Worm (Caenorhabditis elegans) whole organism, L3 larva: ENCODE results near the gene Y45G5AM.5.

ENCODE experiments used
- R02D3.7 ChIP-seq: fragments of 150-350 bp; optimal IDR thresholded peaks from 2 replicates; lab custom pipeline; 2014; ENCODE audit warnings: missing biosample characterization, missing genetic modification characterization
- ZK546.5 ChIP-seq: sonication (generic microtip); optimal IDR thresholded peaks from 2 replicates; lab custom pipeline; 2017; ENCODE audit warnings: missing biosample characterization, missing genetic modification characterization
- aly-2 ChIP-seq: fragments of 150-350 bp; optimal IDR thresholded peaks from 2 replicates; lab custom pipeline; 2014; ENCODE audit warnings: missing biosample characterization, missing genetic modification characterization
- ama-1 ChIP-seq: fragments of 150-350 bp; optimal IDR thresholded peaks from 2 replicates; lab custom pipeline; 2018
- ceh-16 ChIP-seq: sonication (generic microtip); optimal IDR thresholded peaks from 2 replicates; lab custom pipeline; 2017; ENCODE audit warnings: missing biosample characterization, missing genetic modification characterization
- ceh-28 ChIP-seq: fragments of 150-350 bp; optimal IDR thresholded peaks from 2 replicates; lab custom pipeline; 2014; ENCODE audit warnings: missing biosample characterization, missing genetic modification reagents, missing genetic modification characterization
- ceh-82 ChIP-seq: fragments of 150-350 bp; optimal IDR thresholded peaks from 2 replicates; lab custom pipeline; 2014; ENCODE audit warnings: missing biosample characterization, missing genetic modification characterization
- ceh-9 ChIP-seq: sonication (generic microtip); optimal IDR thresholded peaks from 2 replicates; lab custom pipeline; 2018; ENCODE audit warnings: missing biosample characterization, missing genetic modification characterization
- daf-12 ChIP-seq: fragments of 150-350 bp; optimal IDR thresholded peaks from 2 replicates; lab custom pipeline; 2014; ENCODE audit warnings: missing biosample characterization, missing genetic modification reagents, missing genetic modification characterization
- egl-5 ChIP-seq: fragments of 150-350 bp; optimal IDR thresholded peaks from 2 replicates; lab custom pipeline; 2017; ENCODE audit warnings: missing biosample characterization, missing genetic modification reagents, missing genetic modification characterization, inconsistent platforms
- elt-1 ChIP-seq: fragments of 150-350 bp; optimal IDR thresholded peaks from 2 replicates; lab custom pipeline; 2014; ENCODE audit warnings: missing biosample characterization, missing genetic modification characterization
- elt-2 ChIP-seq: sonication (generic microtip); optimal IDR thresholded peaks from 2 replicates; lab custom pipeline; 2016; ENCODE audit warnings: missing genetic modification reagents, mild to moderate bottlenecking, missing genetic modification characterization, missing compliant biosample characterization
- fos-1 ChIP-seq: fragments of 150-350 bp; optimal IDR thresholded peaks from 2 replicates; lab custom pipeline; 2014; ENCODE audit warnings: missing biosample characterization, missing genetic modification characterization
- hmg-11 ChIP-seq: sonication (generic microtip); optimal IDR thresholded peaks from 2 replicates; lab custom pipeline; 2016; ENCODE audit warnings: missing genetic modification characterization, missing compliant biosample characterization
- jun-1 ChIP-seq: fragments of 150-350 bp; optimal IDR thresholded peaks from 2 replicates; lab custom pipeline; 2014; ENCODE audit warnings: missing biosample characterization, missing genetic modification reagents, missing genetic modification characterization
- lin-15B ChIP-seq: fragments of 150-350 bp; optimal IDR thresholded peaks from 2 replicates; lab custom pipeline; 2014; ENCODE audit warnings: missing biosample characterization, missing genetic modification characterization
- lin-39 ChIP-seq: fragments of 150-350 bp; optimal IDR thresholded peaks from 2 replicates; lab custom pipeline; 2018; ENCODE audit warnings: missing biosample characterization, missing genetic modification reagents, missing genetic modification characterization
- lsy-12 ChIP-seq: sonication (generic microtip); optimal IDR thresholded peaks from 2 replicates; lab custom pipeline; 2016; ENCODE audit warnings: mild to moderate bottlenecking, missing genetic modification characterization, missing compliant biosample characterization
- mml-1 ChIP-seq: fragments of 150-350 bp; sonication (generic microtip); optimal IDR thresholded peaks from 3 replicates; lab custom pipeline; 2014; ENCODE audit warnings: missing biosample characterization, missing genetic modification characterization
- nfya-1 ChIP-seq: sonication (generic microtip); optimal IDR thresholded peaks from 2 replicates; lab custom pipeline; 2017; ENCODE audit warnings: missing genetic modification characterization, mild to moderate bottlenecking, missing compliant biosample characterization, antibody characterized with exemption, moderate library complexity; ENCODE audit not compliant: insufficient read depth
- nhr-11 ChIP-seq: fragments of 150-350 bp; optimal IDR thresholded peaks from 2 replicates; lab custom pipeline; 2014; ENCODE audit warnings: missing biosample characterization, missing genetic modification characterization
- nhr-23 ChIP-seq: fragments of 150-350 bp; optimal IDR thresholded peaks from 2 replicates; lab custom pipeline; 2014; ENCODE audit warnings: missing biosample characterization, missing genetic modification reagents, missing genetic modification characterization
- nhr-237 ChIP-seq: fragments of 150-350 bp; optimal IDR thresholded peaks from 2 replicates; lab custom pipeline; 2014; ENCODE audit warnings: missing biosample characterization, missing genetic modification characterization
- nhr-25 ChIP-seq: sonication (generic microtip); optimal IDR thresholded peaks from 2 replicates; lab custom pipeline; 2017; ENCODE audit warnings: missing biosample characterization, missing genetic modification characterization
- nhr-28 ChIP-seq: fragments of 150-350 bp; optimal IDR thresholded peaks from 2 replicates; lab custom pipeline; 2014; ENCODE audit warnings: missing biosample characterization, missing genetic modification characterization
- nhr-76 ChIP-seq: fragments of 150-350 bp; sonication (generic microtip); optimal IDR thresholded peaks from 5 replicates; lab custom pipeline; 2014; ENCODE audit warnings: missing biosample characterization, missing genetic modification characterization
- nhr-77 ChIP-seq: fragments of 150-350 bp; optimal IDR thresholded peaks from 2 replicates; lab custom pipeline; 2014; ENCODE audit warnings: missing biosample characterization, missing genetic modification characterization
- pha-4 ChIP-seq: fragments of 150-350 bp; optimal IDR thresholded peaks from 2 replicates; lab custom pipeline; 2014; ENCODE audit warnings: missing biosample characterization, missing genetic modification reagents, missing genetic modification characterization
- pqm-1 ChIP-seq: fragments of 150-350 bp; optimal IDR thresholded peaks from 2 replicates; lab custom pipeline; 2017; ENCODE audit warnings: missing biosample characterization, missing genetic modification characterization, inconsistent platforms
- sea-2 ChIP-seq: fragments of 150-350 bp; sonication (generic microtip); optimal IDR thresholded peaks from 4 replicates; lab custom pipeline; 2014; ENCODE audit warnings: missing biosample characterization, missing genetic modification reagents, missing genetic modification characterization
- skn-1 ChIP-seq: fragments of 150-350 bp; optimal IDR thresholded peaks from 2 replicates; lab custom pipeline; 2014; ENCODE audit warnings: missing biosample characterization, missing genetic modification characterization
- snpc-4 ChIP-seq: fragments of 150-350 bp; optimal IDR thresholded peaks from 2 replicates; lab custom pipeline; 2014; ENCODE audit warnings: missing biosample characterization, missing genetic modification characterization
- tbx-2 ChIP-seq: sonication (generic microtip); optimal IDR thresholded peaks from 2 replicates; lab custom pipeline; 2016; ENCODE audit warnings: mild to moderate bottlenecking, missing genetic modification characterization, missing compliant biosample characterization
- unc-62 ChIP-seq: fragments of 150-350 bp; sonication (generic microtip); optimal IDR thresholded peaks from 4 replicates; lab custom pipeline; 2014; ENCODE audit warnings: missing biosample characterization, missing genetic modification reagents, missing genetic modification characterization
- zag-1 ChIP-seq: fragments of 150-350 bp; optimal IDR thresholded peaks from 2 replicates; lab custom pipeline; 2014; ENCODE audit warnings: missing biosample characterization, missing genetic modification characterization
- ztf-11 ChIP-seq: fragments of 150-350 bp; optimal IDR thresholded peaks from 2 replicates; lab custom pipeline; 2014; ENCODE audit warnings: missing biosample characterization, missing genetic modification characterization

Y45G5AM.5 gene

DNA sequence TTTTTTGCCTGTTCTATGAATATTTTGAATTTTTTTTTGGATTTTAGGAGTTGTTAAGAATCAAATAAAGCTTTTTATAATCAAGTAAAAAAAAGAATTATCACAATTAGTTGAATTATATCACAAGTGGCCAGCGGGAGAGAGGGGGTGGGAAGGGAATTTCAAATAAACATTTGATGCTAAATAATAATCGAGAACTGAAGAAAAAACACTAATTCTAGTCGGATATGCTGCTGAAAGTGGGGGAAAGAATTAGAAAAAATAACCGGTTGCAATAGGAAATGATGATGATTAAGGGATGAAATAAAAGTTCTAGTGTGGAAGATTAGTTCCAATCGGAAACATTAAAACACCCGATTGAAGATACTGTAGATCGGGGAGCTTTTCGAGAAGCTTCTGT, 21.1 kb downstream of the Y45G5AM.5 start:
- TF ChIP-seq nfya-1 = no peak
- TF ChIP-seq lin-15B (tag; lab: Kevin White, UChicago) = no peak
- no peak for TF ChIP-seq R02D3.7 (tag; lab: Kevin White, UChicago)
- TF ChIP-seq aly-2 (tag; lab: Kevin White, UChicago) = no peak
- TF ChIP-seq nhr-237 (tag; lab: Kevin White, UChicago) = no peak
- no peak for TF ChIP-seq ceh-28 (tag; lab: Kevin White, UChicago)
- TF ChIP-seq ceh-9 (tag; lab: Kevin White, UChicago) = no peak
- no peak for TF ChIP-seq hmg-11
- TF ChIP-seq nhr-77 (tag; lab: Kevin White, UChicago) = no peak
- TF ChIP-seq fos-1 (tag; lab: Kevin White, UChicago) = no peak
- no peak for TF ChIP-seq zag-1 (tag; lab: Kevin White, UChicago)
- no peak for TF ChIP-seq unc-62 (GFP tag; lab: Kevin White, UChicago)
- TF ChIP-seq ztf-11 = no peak
- TF ChIP-seq snpc-4 (tag; lab: Kevin White, UChicago) = no peak
- no peak for TF ChIP-seq skn-1 (tag; lab: Kevin White, UChicago)
- no peak for TF ChIP-seq nhr-25 (tag; lab: Kevin White, UChicago)
- no peak for TF ChIP-seq pqm-1 (tag; lab: Kevin White, UChicago)
- no peak for TF ChIP-seq ceh-16 (tag; lab: Kevin White, UChicago)
- TF ChIP-seq egl-5 = no peak

DNA sequence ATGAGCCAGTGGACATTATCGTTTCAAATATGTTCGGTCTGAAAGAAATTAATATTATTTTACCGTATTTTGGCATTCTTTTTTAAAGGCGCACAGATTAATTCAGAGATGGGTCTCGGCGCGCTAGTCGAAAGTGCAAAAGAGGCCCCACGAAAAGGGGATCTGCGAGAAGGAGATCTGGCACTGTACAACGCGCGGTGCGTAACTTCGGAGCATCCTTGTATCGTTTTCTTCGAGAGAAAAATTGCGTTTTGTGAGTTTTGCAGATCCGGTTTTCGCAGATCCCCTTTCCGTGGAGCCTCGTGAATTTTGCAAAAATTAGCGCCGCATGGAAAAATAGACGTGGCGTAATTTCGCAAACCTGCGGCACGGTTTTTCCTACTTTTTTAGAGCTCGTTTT, 21.5 kb downstream of the Y45G5AM.5 start:
- TF ChIP-seq ztf-11 (no peak), R02D3.7 (tag; lab: Kevin White, UChicago) (no peak), zag-1 (tag; lab: Kevin White, UChicago) (no peak), ZK546.5 (tag; lab: Kevin White, UChicago) (no peak), nhr-77 (tag; lab: Kevin White, UChicago) (no peak), ama-1 (no peak), pha-4 (tag; lab: Kevin White, UChicago) (no peak), daf-12 (no peak), nhr-23 (tag; lab: Kevin White, UChicago) (no peak), nhr-28 (no peak), fos-1 (tag; lab: Kevin White, UChicago) (no peak), nhr-76 (no peak), nhr-11 (tag; lab: Kevin White, UChicago) (no peak), ceh-9 (tag; lab: Kevin White, UChicago) (no peak), lsy-12 (no peak)

DNA sequence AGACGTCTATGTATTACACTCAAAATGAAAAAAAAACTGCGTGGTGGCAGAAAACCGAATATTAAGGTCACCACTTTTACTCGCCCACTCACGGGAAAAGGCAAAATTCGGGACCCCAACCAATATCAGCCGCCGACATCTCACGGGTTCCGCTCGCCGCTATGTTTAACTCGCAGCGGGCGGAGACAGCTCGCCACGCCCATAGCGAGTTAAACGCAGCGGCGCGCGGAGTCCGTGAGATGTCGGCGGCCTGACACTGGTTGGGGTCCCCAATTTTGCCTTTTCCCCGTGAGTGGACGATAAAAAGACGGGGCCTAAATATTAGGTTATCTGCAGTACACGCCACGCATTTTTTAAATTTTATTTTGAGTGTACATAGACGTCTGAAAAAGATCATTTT, 22.4 kb downstream of the Y45G5AM.5 start:
- no peak for TF ChIP-seq pqm-1 (tag; lab: Kevin White, UChicago)
- TF ChIP-seq ztf-11 = no peak
- TF ChIP-seq daf-12 = no peak
- no peak for TF ChIP-seq skn-1 (tag; lab: Kevin White, UChicago)
- no peak for TF ChIP-seq ceh-9 (tag; lab: Kevin White, UChicago)
- no peak for TF ChIP-seq elt-1 (tag; lab: Kevin White, UChicago)
- TF ChIP-seq ZK546.5 (tag; lab: Kevin White, UChicago) = no peak
- no peak for TF ChIP-seq lin-15B (tag; lab: Kevin White, UChicago)
- TF ChIP-seq mml-1 = no peak
- no peak for TF ChIP-seq sea-2 (GFP tag; lab: Kevin White, UChicago)
- TF ChIP-seq ceh-28 (tag; lab: Kevin White, UChicago) = no peak
- TF ChIP-seq jun-1 (tag; lab: Kevin White, UChicago) = no peak
- TF ChIP-seq snpc-4 (tag; lab: Kevin White, UChicago) = no peak

DNA sequence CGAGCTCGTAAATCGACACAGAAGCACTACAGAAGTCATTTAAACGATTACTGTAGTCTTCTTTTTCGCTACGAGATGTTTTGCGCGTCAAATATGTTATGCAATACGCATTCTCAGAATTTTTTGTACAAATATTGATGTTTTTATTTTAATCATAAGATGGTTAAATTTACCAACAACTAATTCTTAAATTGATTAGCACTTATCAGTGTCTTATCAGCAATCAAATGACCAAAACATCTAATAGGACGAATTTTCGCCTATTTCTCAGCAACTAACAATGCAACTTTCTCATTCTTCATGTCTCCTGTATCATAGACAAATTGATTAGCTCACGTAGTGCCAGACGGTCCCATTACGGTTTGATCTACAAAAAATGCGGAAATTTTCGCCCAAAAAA, 25.7 kb downstream of the Y45G5AM.5 start:
- TF ChIP-seq snpc-4 (tag; lab: Kevin White, UChicago) (no peak), tbx-2 (no peak), elt-2 (peak; percentile 10), pqm-1 (tag; lab: Kevin White, UChicago) (peak; percentile 12), lin-39 (tag; lab: Kevin White, UChicago) (no peak), nhr-11 (tag; lab: Kevin White, UChicago) (no peak), ceh-82 (no peak)
